Worm (Caenorhabditis elegans) whole organism, L1 larva: ENCODE measurements around the gene srj-39.

Experiments
- ceh-82 ChIP-seq, 3 experiments: fragments of 150-350 bp in 1 of 3; sonication (generic microtip) in 2 of 3; optimal IDR thresholded peaks; 2 replicates each; lab custom pipeline; 2014 to 2017; ENCODE audit warnings: missing biosample characterization in 3 of 3, missing genetic modification characterization in 3 of 3
- efl-3 ChIP-seq: fragments of 200-800 bp; sonication (Bioruptor generic); optimal IDR thresholded peaks from 2 replicates; lab custom pipeline; 2018; ENCODE audit warnings: mild to moderate bottlenecking, missing genetic modification characterization, missing compliant biosample characterization
- fos-1 ChIP-seq: fragments of 150-350 bp; optimal IDR thresholded peaks from 2 replicates; lab custom pipeline; 2014; ENCODE audit warnings: missing biosample characterization, missing genetic modification characterization
- hlh-4 ChIP-seq: sonication (generic microtip); optimal IDR thresholded peaks from 2 replicates; lab custom pipeline; 2016; ENCODE audit warnings: mild to moderate bottlenecking, missing genetic modification characterization, missing compliant biosample characterization
- unc-86 ChIP-seq: sonication (generic microtip); optimal IDR thresholded peaks from 2 replicates; lab custom pipeline; 2016; ENCODE audit warnings: missing genetic modification characterization, missing compliant biosample characterization

ce11 chrV:4073455-4073854 lies 30.9 kb upstream of the srj-39 start, which contains the start of gene otpl-2:
- no peak for TF ChIP-seq efl-3 (GFP tag; lab: Kevin White, UChicago)
- no peak for TF ChIP-seq unc-86
- TF ChIP-seq ceh-82 (tag; optimal IDR thresholded peaks at IDR 0.05; lab: Kevin White, UChicago) = no peak
- no peak for TF ChIP-seq fos-1 (tag; lab: Kevin White, UChicago)
- TF ChIP-seq hlh-4 (tag; lab: Kevin White, UChicago) = no peak
